Fruit fly (Drosophila melanogaster) whole organism, embryonic: ENCODE results near the gene CG31883.

ENCODE experiments used
- Atf-2 ChIP-seq: fragments of 200-800 bp; sonication (Bioruptor generic); optimal IDR thresholded peaks from 2 replicates; lab custom pipeline; 2016; ENCODE audit warnings: missing biosample characterization, missing genetic modification characterization
- BtbVII ChIP-seq: fragments of 200-800 bp; sonication (Bioruptor generic); optimal IDR thresholded peaks from 3 replicates; lab custom pipeline; 2017; ENCODE audit warnings: missing biosample characterization, mild to moderate bottlenecking, missing genetic modification characterization
- CG10979 ChIP-seq: fragments of 200-800 bp; sonication (Bioruptor generic); optimal IDR thresholded peaks from 2 replicates; lab custom pipeline; 2018; ENCODE audit warnings: missing biosample characterization, mild to moderate bottlenecking, missing genetic modification characterization, moderate library complexity
- CG11695 ChIP-seq: fragments of 200-800 bp; sonication (Bioruptor generic); IDR thresholded peaks from 3 replicates; pipeline ENCODE4 v1.3.6; 2022; ENCODE audit warnings: missing biosample characterization, missing genetic modification characterization
- CG1233 ChIP-seq: fragments of 200-800 bp; sonication (Bioruptor generic); optimal IDR thresholded peaks from 4 replicates; lab custom pipeline; 2018; ENCODE audit warnings: missing biosample characterization, mild to moderate bottlenecking, missing genetic modification characterization
- CG13123 ChIP-seq: fragments of 200-800 bp; sonication (Bioruptor generic); optimal IDR thresholded peaks from 2 replicates; lab custom pipeline; 2016; ENCODE audit warnings: missing biosample characterization, missing genetic modification characterization
- CG13287 ChIP-seq: fragments of 200-800 bp; sonication (Bioruptor generic); IDR thresholded peaks from 2 replicates; pipeline ENCODE4 v1.3.6; 2022; ENCODE audit warnings: missing biosample characterization, missing genetic modification characterization; ENCODE audit not compliant: partially characterized antibody
- CG13894 ChIP-seq: fragments of 200-800 bp; sonication (Bioruptor generic); optimal IDR thresholded peaks from 3 replicates; lab custom pipeline; 2018; ENCODE audit warnings: missing biosample characterization, mild to moderate bottlenecking, missing genetic modification characterization, moderate library complexity
- CG14667 ChIP-seq: fragments of 200-800 bp; sonication (Bioruptor generic); IDR thresholded peaks from 2 replicates; pipeline ENCODE4 v1.3.6; 2022; ENCODE audit warnings: missing biosample characterization, missing genetic modification characterization
- CG15696 ChIP-seq: fragments of 200-800 bp; sonication (Bioruptor generic); optimal IDR thresholded peaks from 2 replicates; lab custom pipeline; 2019; ENCODE audit warnings: missing biosample characterization, mild to moderate bottlenecking, missing genetic modification characterization, moderate library complexity
- CG16779 ChIP-seq: fragments of 200-800 bp; sonication (Bioruptor generic); IDR thresholded peaks from 2 replicates; pipeline ENCODE4 v1.3.6; 2022; ENCODE audit warnings: missing biosample characterization, missing genetic modification characterization
- CG16815 ChIP-seq: fragments of 200-800 bp; sonication (Bioruptor generic); optimal IDR thresholded peaks from 3 replicates; lab custom pipeline; 2017; ENCODE audit warnings: missing biosample characterization, mild to moderate bottlenecking, missing genetic modification characterization
- CG17385 ChIP-seq: fragments of 200-800 bp; sonication (Bioruptor generic); optimal IDR thresholded peaks from 3 replicates; lab custom pipeline; 2018; ENCODE audit warnings: missing biosample characterization, mild to moderate bottlenecking, missing genetic modification characterization
- CG17568 ChIP-seq: fragments of 200-800 bp; sonication (Bioruptor generic); optimal IDR thresholded peaks from 2 replicates; lab custom pipeline; 2018; ENCODE audit warnings: missing biosample characterization, mild to moderate bottlenecking, missing genetic modification characterization, moderate library complexity
- CG1792 ChIP-seq: fragments of 200-800 bp; sonication (Bioruptor generic); optimal IDR thresholded peaks from 2 replicates; lab custom pipeline; 2016; ENCODE audit warnings: missing biosample characterization, missing genetic modification characterization
- CG1832 ChIP-seq: fragments of 200-800 bp; sonication (Bioruptor generic); optimal IDR thresholded peaks from 2 replicates; lab custom pipeline; 2017; ENCODE audit warnings: missing biosample characterization, mild to moderate bottlenecking, missing genetic modification characterization, inconsistent platforms
- CG2129 ChIP-seq: fragments of 200-800 bp; sonication (Bioruptor generic); IDR thresholded peaks from 2 replicates; pipeline ENCODE4 v1.3.6; 2022; ENCODE audit warnings: missing biosample characterization, missing genetic modification characterization; ENCODE audit not compliant: partially characterized antibody
- CG31365 ChIP-seq: fragments of 200-800 bp; sonication (Bioruptor generic); optimal IDR thresholded peaks from 2 replicates; lab custom pipeline; 2018; ENCODE audit warnings: missing biosample characterization, mild to moderate bottlenecking, missing genetic modification characterization
- CG4730 ChIP-seq: fragments of 200-800 bp; sonication (Bioruptor generic); IDR thresholded peaks from 2 replicates; pipeline ENCODE4 v1.3.6; 2022; ENCODE audit warnings: missing biosample characterization, missing genetic modification characterization
- CG5180 ChIP-seq: fragments of 200-800 bp; sonication (Bioruptor generic); optimal IDR thresholded peaks from 3 replicates; lab custom pipeline; 2017; ENCODE audit warnings: missing biosample characterization, missing genetic modification characterization, mild to moderate bottlenecking, moderate library complexity, missing genetic modification reagents
- CG5245 ChIP-seq: fragments of 200-800 bp; sonication (Bioruptor generic); optimal IDR thresholded peaks from 3 replicates; lab custom pipeline; 2016; ENCODE audit warnings: missing biosample characterization, missing genetic modification characterization
- CG6813 ChIP-seq: fragments of 200-800 bp; sonication (Bioruptor generic); optimal IDR thresholded peaks from 2 replicates; lab custom pipeline; 2017; ENCODE audit warnings: missing biosample characterization, missing genetic modification characterization, mild to moderate bottlenecking, moderate library complexity, missing genetic modification reagents
- CoRest ChIP-seq: fragments of 200-800 bp; sonication (Bioruptor generic); optimal IDR thresholded peaks from 3 replicates; lab custom pipeline; 2018; ENCODE audit warnings: missing biosample characterization, mild to moderate bottlenecking, missing genetic modification characterization, moderate library complexity
- D19A ChIP-seq: fragments of 200-800 bp; optimal IDR thresholded peaks from 3 replicates; lab custom pipeline; 2019; ENCODE audit warnings: missing biosample characterization, mild to moderate bottlenecking, missing genetic modification characterization, moderate library complexity
- Dip3 ChIP-seq: fragments of 200-800 bp; sonication (Bioruptor generic); optimal IDR thresholded peaks from 3 replicates; lab custom pipeline; 2016; ENCODE audit warnings: missing biosample characterization, missing genetic modification characterization
- E2f2 ChIP-seq: fragments of 200-800 bp; sonication (Bioruptor generic); IDR thresholded peaks from 2 replicates; pipeline ENCODE4 v1.3.6; 2022; ENCODE audit warnings: missing biosample characterization, missing genetic modification characterization
- Hey ChIP-seq: fragments of 200-800 bp; sonication (Bioruptor generic); optimal IDR thresholded peaks from 3 replicates; lab custom pipeline; 2018; ENCODE audit warnings: missing biosample characterization, mild to moderate bottlenecking, missing genetic modification characterization
- Hr51 ChIP-seq, 2 experiments: fragments of 200-800 bp; sonication (Bioruptor generic); optimal IDR thresholded peaks; 2 replicates in 1 of 2; 3 replicates in 1 of 2; lab custom pipeline; 2016 to 2018; ENCODE audit warnings: missing biosample characterization in 2 of 2, missing genetic modification characterization in 2 of 2, mild to moderate bottlenecking in 1 of 2, moderate library complexity in 1 of 2
- Hsf ChIP-seq: fragments of 200-800 bp; sonication (Bioruptor generic); optimal IDR thresholded peaks from 3 replicates; lab custom pipeline; 2016; ENCODE audit warnings: missing biosample characterization, missing genetic modification characterization
- Mes4 ChIP-seq: fragments of 200-800 bp; sonication (Bioruptor generic); optimal IDR thresholded peaks from 2 replicates; lab custom pipeline; 2016; ENCODE audit warnings: missing biosample characterization, missing genetic modification characterization
- Poxn ChIP-seq: fragments of 200-800 bp; sonication (Bioruptor generic); IDR thresholded peaks from 2 replicates; pipeline ENCODE4 v1.3.6; 2022; ENCODE audit warnings: missing biosample characterization, missing genetic modification characterization
- Rx ChIP-seq: fragments of 200-800 bp; sonication (Bioruptor generic); IDR thresholded peaks from 2 replicates; pipeline ENCODE4 v1.3.6; 2022; ENCODE audit warnings: missing biosample characterization, missing genetic modification characterization
- ato ChIP-seq: fragments of 200-800 bp; sonication (Bioruptor generic); IDR thresholded peaks from 2 replicates; pipeline ENCODE4 v1.3.6; 2022; ENCODE audit warnings: missing biosample characterization, missing genetic modification characterization; ENCODE audit not compliant: partially characterized antibody
- bab2 ChIP-seq: fragments of 200-800 bp; sonication (Bioruptor generic); optimal IDR thresholded peaks from 2 replicates; lab custom pipeline; 2016; ENCODE audit warnings: missing biosample characterization, missing genetic modification characterization
- bcd ChIP-seq: fragments of 200-800 bp; sonication (Bioruptor generic); optimal IDR thresholded peaks from 2 replicates; lab custom pipeline; 2017; ENCODE audit warnings: missing biosample characterization, mild to moderate bottlenecking, missing genetic modification characterization
- bsh ChIP-seq, 2 experiments: fragments of 200-800 bp; sonication (Bioruptor generic); optimal IDR thresholded peaks; 2 replicates each; lab custom pipeline; 2017 to 2018; ENCODE audit warnings: mild to moderate bottlenecking in 2 of 2, missing biosample characterization in 2 of 2, missing genetic modification characterization in 2 of 2, moderate library complexity in 1 of 2
- chm ChIP-seq: fragments of 200-800 bp; sonication (Bioruptor generic); IDR thresholded peaks from 2 replicates; pipeline ENCODE4 v1.3.6; 2022; ENCODE audit warnings: missing biosample characterization, missing genetic modification characterization
- crc ChIP-seq: fragments of 200-800 bp; sonication (Bioruptor generic); optimal IDR thresholded peaks from 2 replicates; lab custom pipeline; 2016; ENCODE audit warnings: missing biosample characterization, missing genetic modification characterization
- fd3F ChIP-seq: fragments of 200-800 bp; sonication (Bioruptor generic); optimal IDR thresholded peaks from 2 replicates; lab custom pipeline; 2018; ENCODE audit warnings: missing biosample characterization, mild to moderate bottlenecking, missing genetic modification characterization, moderate library complexity
- ftz-f1 ChIP-seq: fragments of 200-800 bp; sonication (Bioruptor generic); optimal IDR thresholded peaks from 2 replicates; lab custom pipeline; 2016; ENCODE audit warnings: missing biosample characterization, missing genetic modification characterization
- insv ChIP-seq, 2 experiments: fragments of 200-800 bp; sonication (Bioruptor generic); optimal IDR thresholded peaks; 3 replicates each; lab custom pipeline; 2016 to 2018; ENCODE audit warnings: missing biosample characterization in 2 of 2, missing genetic modification characterization in 2 of 2
- inv ChIP-seq: fragments of 200-800 bp; sonication (Bioruptor generic); IDR thresholded peaks from 2 replicates; pipeline ENCODE4 v1.3.6; 2022; ENCODE audit warnings: missing biosample characterization, missing genetic modification characterization; ENCODE audit not compliant: partially characterized antibody
- nau ChIP-seq: fragments of 200-800 bp; sonication (Bioruptor generic); optimal IDR thresholded peaks from 3 replicates; lab custom pipeline; 2017; ENCODE audit warnings: missing biosample characterization, mild to moderate bottlenecking, missing genetic modification characterization, missing genetic modification reagents
- pfk ChIP-seq: fragments of 200-800 bp; sonication (Bioruptor generic); optimal IDR thresholded peaks from 2 replicates; lab custom pipeline; 2018; ENCODE audit warnings: missing biosample characterization, mild to moderate bottlenecking, missing genetic modification characterization, moderate library complexity
- psq ChIP-seq: fragments of 200-800 bp; sonication (Bioruptor generic); optimal IDR thresholded peaks from 2 replicates; lab custom pipeline; 2017; ENCODE audit warnings: missing biosample characterization, missing genetic modification characterization
- pum ChIP-seq: fragments of 200-800 bp; sonication (Bioruptor generic); optimal IDR thresholded peaks from 2 replicates; lab custom pipeline; 2016; ENCODE audit warnings: missing biosample characterization, missing genetic modification characterization
- sug ChIP-seq: fragments of 200-800 bp; optimal IDR thresholded peaks from 2 replicates; lab custom pipeline; 2019; ENCODE audit warnings: missing biosample characterization, mild to moderate bottlenecking, missing genetic modification characterization, moderate library complexity
- trh ChIP-seq: fragments of 200-800 bp; sonication (Bioruptor generic); optimal IDR thresholded peaks from 2 replicates; lab custom pipeline; 2016; ENCODE audit warnings: missing biosample characterization, missing genetic modification characterization

Gene CG31883

DNA sequence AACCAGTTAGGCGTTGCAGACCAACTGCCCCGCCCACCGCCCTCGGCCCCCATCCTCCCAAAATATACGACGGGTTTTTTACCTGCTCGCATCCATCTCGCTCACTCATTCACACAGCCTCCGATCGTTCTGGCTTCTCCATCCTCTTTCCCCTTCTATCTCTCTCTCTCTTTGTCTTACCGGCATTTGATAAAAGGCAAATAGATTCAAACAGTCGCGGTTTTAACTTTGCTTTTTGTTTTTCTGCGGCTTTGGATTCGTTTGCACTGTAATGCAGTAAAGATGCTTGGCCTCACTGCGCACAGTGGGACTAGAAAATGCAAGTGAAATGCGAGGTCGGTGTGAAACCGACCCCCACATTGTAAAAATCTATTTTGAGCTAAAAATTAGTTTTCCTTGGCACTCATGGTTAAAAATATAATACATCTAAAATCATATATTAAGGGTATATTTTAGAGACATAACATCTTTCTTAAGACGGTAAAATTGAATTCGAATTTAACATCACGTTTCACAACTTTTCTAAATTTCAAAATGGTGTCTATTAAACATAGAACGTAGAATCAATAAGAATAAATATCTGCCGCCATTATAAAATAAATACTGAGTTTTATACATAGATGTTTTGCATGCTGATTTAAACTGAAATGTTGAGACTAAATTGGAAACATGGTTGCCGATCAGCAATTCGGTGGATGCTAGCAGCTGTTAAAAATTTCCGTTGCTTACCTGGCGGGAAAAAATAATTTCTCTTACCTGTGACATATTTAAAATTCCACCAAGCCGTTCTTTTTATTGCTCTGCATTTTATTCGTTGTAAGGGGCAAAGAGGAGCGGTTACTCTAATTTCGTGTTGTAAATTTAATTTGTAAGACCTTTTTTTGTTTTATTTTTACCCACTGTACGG is 31.7 kb upstream of the CG31883 start (continued):
- TF ChIP-seq CG11695 (GFP tag; lab: Robert Waterston, UW): 0 out of 3 replicates have a peak, but pooled peaks have one; percentile 21
- TF ChIP-seq pfk (GFP tag; lab: Kevin White, UChicago): no peak
- no peak for TF ChIP-seq CG4730
- no peak for TF ChIP-seq insv (GFP tag; optimal IDR thresholded peaks at IDR 0.05; lab: Kevin White, UChicago)
- no peak for TF ChIP-seq CG31365 (tag; lab: Kevin White, UChicago)
- TF ChIP-seq CG1832 (GFP tag; lab: Kevin White, UChicago): peak; percentile 83
- peak; percentile 9 for TF ChIP-seq bcd
- TF ChIP-seq chm: peak; percentile 51; the same call in 1 of the 2 replicates
- TF ChIP-seq Hey (tag; lab: Kevin White, UChicago): no peak
- no peak for TF ChIP-seq psq (GFP tag; lab: Kevin White, UChicago)
- no peak for TF ChIP-seq ftz-f1 (GFP tag; lab: Kevin White, UChicago)
- no peak for TF ChIP-seq ato (GFP tag; lab: Robert Waterston, UW)
- peak; percentile 66 for TF ChIP-seq D19A (tag; lab: Kevin White, UChicago)
- TF ChIP-seq CG13894 (tag; lab: Kevin White, UChicago): peak; percentile 23
- TF ChIP-seq CG16815 (GFP tag; lab: Kevin White, UChicago): no peak
- no peak for TF ChIP-seq fd3F (GFP tag; lab: Kevin White, UChicago)
- TF ChIP-seq CG2129: no peak
- no peak for TF ChIP-seq pum (GFP tag; lab: Kevin White, UChicago)
- TF ChIP-seq CG17568 (GFP tag; lab: Kevin White, UChicago): no peak
- TF ChIP-seq CG10979: no peak
- TF ChIP-seq Mes4 (GFP tag; lab: Kevin White, UChicago): no peak
- TF ChIP-seq crc (GFP tag; lab: Kevin White, UChicago): no peak
- TF ChIP-seq CG13123: no peak
- TF ChIP-seq trh (GFP tag; lab: Kevin White, UChicago): no peak
- no peak for TF ChIP-seq CG1792
- TF ChIP-seq nau (GFP tag; lab: Kevin White, UChicago): no peak
- no peak; the same call in 1 of the 2 replicates for TF ChIP-seq CG13287 (GFP tag; lab: Robert Waterston, UW)
- TF ChIP-seq CG5245 (GFP tag; lab: Kevin White, UChicago): no peak
- TF ChIP-seq CG14667 (GFP tag; lab: Robert Waterston, UW): peak; percentile 10; the same call in 1 of the 2 replicates
- no peak for TF ChIP-seq CoRest (tag; lab: Kevin White, UChicago)
- TF ChIP-seq CG15696 (tag; lab: Kevin White, UChicago): no peak
- TF ChIP-seq Rx (GFP tag; lab: Robert Waterston, UW): no peak
- no peak for TF ChIP-seq sug (tag; lab: Kevin White, UChicago)
- TF ChIP-seq CG6813 (GFP tag; lab: Kevin White, UChicago): no peak
- TF ChIP-seq CG1233 (GFP tag; lab: Kevin White, UChicago): no peak
- TF ChIP-seq Hr51 (GFP tag; optimal IDR thresholded peaks at IDR 0.05; lab: Kevin White, UChicago): no peak
- TF ChIP-seq BtbVII: no peak
- peak; percentile 2 for TF ChIP-seq CG17385 (GFP tag; lab: Kevin White, UChicago)
- TF ChIP-seq Poxn (GFP tag; lab: Robert Waterston, UW): no peak
- no peak for TF ChIP-seq Dip3 (GFP tag; lab: Kevin White, UChicago)
- no peak for TF ChIP-seq E2f2
- no peak for TF ChIP-seq Atf-2 (GFP tag; lab: Kevin White, UChicago)
- no peak for TF ChIP-seq bab2
- TF ChIP-seq CG5180 (GFP tag; lab: Kevin White, UChicago): no peak
- TF ChIP-seq CG16779 (GFP tag; lab: Robert Waterston, UW): no peak
- TF ChIP-seq bsh (GFP tag; optimal IDR thresholded peaks at IDR 0.05; lab: Kevin White, UChicago): no peak
- TF ChIP-seq Hsf: no peak
- TF ChIP-seq inv (GFP tag; lab: Robert Waterston, UW): no peak
